Fruit fly (Drosophila melanogaster) whole organism, embryonic: Measurements from ENCODE around the gene CG33181.

Source experiments
- CG11695 ChIP-seq: fragments of 200-800 bp; sonication (Bioruptor generic); IDR thresholded peaks from 3 replicates; pipeline ENCODE4 v1.3.6; 2022; ENCODE audit warnings: missing biosample characterization, missing genetic modification characterization
- CG12219 ChIP-seq: fragments of 200-800 bp; sonication (Bioruptor generic); optimal IDR thresholded peaks from 3 replicates; lab custom pipeline; 2018; ENCODE audit warnings: missing biosample characterization, mild to moderate bottlenecking, missing genetic modification characterization
- CG13424 ChIP-seq: fragments of 200-800 bp; sonication (Bioruptor generic); optimal IDR thresholded peaks from 2 replicates; lab custom pipeline; 2019; ENCODE audit warnings: missing biosample characterization, mild to moderate bottlenecking, missing genetic modification characterization, moderate library complexity
- CG13894 ChIP-seq: fragments of 200-800 bp; sonication (Bioruptor generic); optimal IDR thresholded peaks from 3 replicates; lab custom pipeline; 2018; ENCODE audit warnings: missing biosample characterization, mild to moderate bottlenecking, missing genetic modification characterization, moderate library complexity
- CG15514 ChIP-seq: fragments of 200-800 bp; sonication (Bioruptor generic); optimal IDR thresholded peaks from 3 replicates; lab custom pipeline; 2017; ENCODE audit warnings: missing biosample characterization, missing genetic modification characterization, mild to moderate bottlenecking, moderate library complexity, missing genetic modification reagents
- CG18262 ChIP-seq: fragments of 200-800 bp; optimal IDR thresholded peaks from 3 replicates; lab custom pipeline; 2019; ENCODE audit warnings: missing biosample characterization, mild to moderate bottlenecking, missing genetic modification characterization, moderate library complexity
- CG18599 ChIP-seq: fragments of 200-800 bp; sonication (Bioruptor generic); optimal IDR thresholded peaks from 3 replicates; lab custom pipeline; 2017; ENCODE audit warnings: missing biosample characterization, missing genetic modification characterization, mild to moderate bottlenecking, moderate library complexity, missing genetic modification reagents
- CG30403 ChIP-seq: fragments of 200-800 bp; sonication (Bioruptor generic); optimal IDR thresholded peaks from 3 replicates; lab custom pipeline; 2016; ENCODE audit warnings: missing biosample characterization, missing genetic modification characterization
- CG6654 ChIP-seq: fragments of 200-800 bp; sonication (Bioruptor generic); optimal IDR thresholded peaks from 2 replicates; lab custom pipeline; 2017; ENCODE audit warnings: missing biosample characterization, mild to moderate bottlenecking, missing genetic modification characterization
- CG9727 ChIP-seq: fragments of 200-800 bp; sonication (Bioruptor generic); optimal IDR thresholded peaks from 3 replicates; lab custom pipeline; 2017; ENCODE audit warnings: missing biosample characterization, mild to moderate bottlenecking, missing genetic modification characterization
- CG9932 ChIP-seq: fragments of 200-800 bp; sonication (Bioruptor generic); IDR thresholded peaks from 2 replicates; pipeline ENCODE4 v1.3.6; 2022; ENCODE audit warnings: missing biosample characterization, missing genetic modification characterization
- Dad ChIP-seq: fragments of 200-800 bp; sonication (Bioruptor generic); optimal IDR thresholded peaks from 3 replicates; lab custom pipeline; 2016; ENCODE audit warnings: missing biosample characterization, missing genetic modification characterization
- Dll ChIP-seq: fragments of 200-800 bp; sonication (Bioruptor generic); IDR thresholded peaks from 4 replicates; pipeline ENCODE4 v1.3.6; 2022; ENCODE audit warnings: missing biosample characterization, missing genetic modification characterization; ENCODE audit not compliant: partially characterized antibody
- Eip74EF ChIP-seq, 2 experiments: fragments of 200-800 bp in 1 of 2; fragments of >200 bp in 1 of 2; sonication (Bioruptor generic) in 1 of 2; optimal IDR thresholded peaks; 2 replicates each; lab custom pipeline; 2017 to 2019; ENCODE audit warnings: missing biosample characterization in 2 of 2, missing genetic modification characterization in 2 of 2, mild to moderate bottlenecking in 1 of 2, moderate library complexity in 1 of 2
- Hand ChIP-seq: fragments of 200-800 bp; sonication (Bioruptor generic); optimal IDR thresholded peaks from 2 replicates; lab custom pipeline; 2017; ENCODE audit warnings: mild to moderate bottlenecking, missing biosample characterization, missing genetic modification reagents, missing genetic modification characterization
- Hey ChIP-seq: fragments of 200-800 bp; sonication (Bioruptor generic); optimal IDR thresholded peaks from 3 replicates; lab custom pipeline; 2018; ENCODE audit warnings: missing biosample characterization, mild to moderate bottlenecking, missing genetic modification characterization
- Oaz ChIP-seq: fragments of 200-800 bp; sonication (Bioruptor generic); IDR thresholded peaks from 2 replicates; pipeline ENCODE4 v1.3.6; 2022; ENCODE audit warnings: missing biosample characterization, missing genetic modification characterization
- Scr ChIP-seq: fragments of 200-800 bp; sonication (Bioruptor generic); IDR thresholded peaks from 2 replicates; pipeline ENCODE4 v1.3.6; 2022; ENCODE audit warnings: missing biosample characterization, missing genetic modification characterization; ENCODE audit not compliant: partially characterized antibody
- Stat92E ChIP-seq, 3 experiments: fragments of >200 bp in 2 of 3; fragments of 200-800 bp in 1 of 3; sonication (Bioruptor generic) in 1 of 3; optimal IDR thresholded peaks; 2 replicates each; lab custom pipeline; 2017 to 2019; ENCODE audit warnings: missing biosample characterization in 3 of 3, missing genetic modification characterization in 3 of 3, mild to moderate bottlenecking in 1 of 3, moderate library complexity in 1 of 3
- Xrp1 ChIP-seq: fragments of 200-800 bp; sonication (Bioruptor generic); IDR thresholded peaks from 2 replicates; pipeline ENCODE4 v1.3.6; 2022; ENCODE audit warnings: missing biosample characterization, missing genetic modification characterization
- ab ChIP-seq: fragments of 200-800 bp; sonication (Bioruptor generic); optimal IDR thresholded peaks from 2 replicates; lab custom pipeline; 2016; ENCODE audit warnings: missing biosample characterization, missing genetic modification characterization
- abd-A ChIP-seq: fragments of 200-800 bp; sonication (Bioruptor generic); optimal IDR thresholded peaks from 3 replicates; lab custom pipeline; 2019; ENCODE audit warnings: missing biosample characterization, mild to moderate bottlenecking, missing genetic modification characterization, moderate library complexity
- ac ChIP-seq: fragments of 200-800 bp; sonication (Bioruptor generic); optimal IDR thresholded peaks from 3 replicates; lab custom pipeline; 2017; ENCODE audit warnings: missing biosample characterization, mild to moderate bottlenecking, missing genetic modification characterization
- az2 ChIP-seq: fragments of 200-800 bp; sonication (Bioruptor generic); optimal IDR thresholded peaks from 3 replicates; lab custom pipeline; 2016; ENCODE audit warnings: missing biosample characterization, missing genetic modification characterization
- br ChIP-seq: fragments of >200 bp; optimal IDR thresholded peaks from 2 replicates; lab custom pipeline; 2017
- chif ChIP-seq, 2 experiments: fragments of 200-800 bp; sonication (Bioruptor generic); optimal IDR thresholded peaks; 3 replicates each; lab custom pipeline; 2016; ENCODE audit warnings: missing biosample characterization in 2 of 2, missing genetic modification characterization in 2 of 2
- ci ChIP-seq: fragments of 200-800 bp; sonication (Bioruptor generic); IDR thresholded peaks from 3 replicates; pipeline ENCODE4 v1.3.6; 2022; ENCODE audit warnings: missing biosample characterization, missing genetic modification characterization
- dmrt99B ChIP-seq: fragments of 200-800 bp; sonication (Bioruptor generic); optimal IDR thresholded peaks from 2 replicates; lab custom pipeline; 2018; ENCODE audit warnings: missing biosample characterization, mild to moderate bottlenecking, missing genetic modification characterization, moderate library complexity
- emc ChIP-seq: fragments of 200-800 bp; sonication (Bioruptor generic); optimal IDR thresholded peaks from 2 replicates; lab custom pipeline; 2016; ENCODE audit warnings: missing biosample characterization, missing genetic modification characterization
- eve ChIP-seq, 2 experiments: fragments of >200 bp; optimal IDR thresholded peaks; 2 replicates each; lab custom pipeline; 2017; ENCODE audit warnings: missing biosample characterization in 2 of 2, missing genetic modification characterization in 2 of 2
- fd96Cb ChIP-seq: fragments of 200-800 bp; sonication (Bioruptor generic); optimal IDR thresholded peaks from 2 replicates; lab custom pipeline; 2018; ENCODE audit warnings: missing biosample characterization, mild to moderate bottlenecking, missing genetic modification characterization, moderate library complexity
- gem ChIP-seq: fragments of 200-800 bp; sonication (Bioruptor generic); optimal IDR thresholded peaks from 2 replicates; lab custom pipeline; 2019; ENCODE audit warnings: missing biosample characterization, mild to moderate bottlenecking, missing genetic modification characterization, moderate library complexity
- gsb-n ChIP-seq: fragments of 200-800 bp; sonication (Bioruptor generic); optimal IDR thresholded peaks from 3 replicates; lab custom pipeline; 2018; ENCODE audit warnings: missing biosample characterization, mild to moderate bottlenecking, missing genetic modification characterization
- kni ChIP-seq: fragments of 200-800 bp; sonication (Bioruptor generic); optimal IDR thresholded peaks from 3 replicates; lab custom pipeline; 2017; ENCODE audit warnings: mild to moderate bottlenecking, missing biosample characterization, missing genetic modification reagents, missing genetic modification characterization
- lab ChIP-seq: fragments of 200-800 bp; sonication (Bioruptor generic); optimal IDR thresholded peaks from 3 replicates; lab custom pipeline; 2017; ENCODE audit warnings: missing biosample characterization, missing genetic modification characterization, mild to moderate bottlenecking, moderate library complexity, missing genetic modification reagents
- lbe ChIP-seq: fragments of 200-800 bp; sonication (Bioruptor generic); optimal IDR thresholded peaks from 2 replicates; lab custom pipeline; 2016; ENCODE audit warnings: missing biosample characterization, mild to moderate bottlenecking, missing genetic modification characterization
- lov ChIP-seq, 2 experiments: fragments of 200-800 bp in 1 of 2; fragments of >200 bp in 1 of 2; sonication (Bioruptor generic) in 1 of 2; IDR thresholded peaks in 1 of 2; optimal IDR thresholded peaks in 1 of 2; 2 replicates in 1 of 2; 3 replicates in 1 of 2; pipeline versions ENCODE4 v1.3.6 to Lab custom; 2017 to 2022; ENCODE audit warnings: missing biosample characterization in 1 of 2, missing genetic modification characterization in 1 of 2
- otp ChIP-seq: fragments of 200-800 bp; sonication (Bioruptor generic); IDR thresholded peaks from 3 replicates; pipeline ENCODE4, ENCODE4 v1.3.6; 2022; ENCODE audit warnings: missing biosample characterization, missing genetic modification characterization
- pb ChIP-seq: fragments of 200-800 bp; sonication (Bioruptor generic); optimal IDR thresholded peaks from 3 replicates; lab custom pipeline; 2016; ENCODE audit warnings: missing biosample characterization, missing genetic modification characterization
- pita ChIP-seq: fragments of 200-800 bp; sonication (Bioruptor generic); optimal IDR thresholded peaks from 2 replicates; lab custom pipeline; 2017; ENCODE audit warnings: missing biosample characterization, mild to moderate bottlenecking, missing genetic modification characterization
- psq ChIP-seq: fragments of 200-800 bp; sonication (Bioruptor generic); optimal IDR thresholded peaks from 2 replicates; lab custom pipeline; 2017; ENCODE audit warnings: missing biosample characterization, missing genetic modification characterization
- repo ChIP-seq: fragments of 200-800 bp; sonication (Bioruptor generic); optimal IDR thresholded peaks from 2 replicates; lab custom pipeline; 2016; ENCODE audit warnings: missing biosample characterization, missing genetic modification characterization
- row ChIP-seq: fragments of 200-800 bp; sonication (Bioruptor generic); IDR thresholded peaks from 3 replicates; pipeline ENCODE4 v1.3.6; 2022; ENCODE audit warnings: missing biosample characterization, missing genetic modification characterization
- shn ChIP-seq: fragments of 200-800 bp; sonication (Bioruptor generic); optimal IDR thresholded peaks from 3 replicates; lab custom pipeline; 2016; ENCODE audit warnings: missing biosample characterization, missing genetic modification characterization
- sna ChIP-seq: fragments of 200-800 bp; sonication (Bioruptor generic); IDR thresholded peaks from 2 replicates; pipeline ENCODE4 v1.3.6; 2022; ENCODE audit warnings: missing biosample characterization, missing genetic modification characterization; ENCODE audit not compliant: partially characterized antibody
- toy ChIP-seq: fragments of 200-800 bp; sonication (Bioruptor generic); IDR thresholded peaks from 2 replicates; pipeline ENCODE4 v1.3.6; 2022; ENCODE audit warnings: missing biosample characterization, missing genetic modification characterization
- ttk ChIP-seq: fragments of 200-800 bp; sonication (Bioruptor generic); IDR thresholded peaks from 2 replicates; pipeline ENCODE4 v2.1.2; 2022; ENCODE audit warnings: missing biosample characterization, missing genetic modification characterization
- tx ChIP-seq: fragments of 200-800 bp; sonication (Bioruptor generic); optimal IDR thresholded peaks from 2 replicates; lab custom pipeline; 2016; ENCODE audit warnings: missing biosample characterization, missing genetic modification characterization
- zen2 ChIP-seq: fragments of 200-800 bp; sonication (Bioruptor generic); IDR thresholded peaks from 3 replicates; pipeline ENCODE4 v1.3.6; 2022; ENCODE audit warnings: missing biosample characterization, missing genetic modification characterization; ENCODE audit not compliant: partially characterized antibody

Gene CG33181

DNA sequence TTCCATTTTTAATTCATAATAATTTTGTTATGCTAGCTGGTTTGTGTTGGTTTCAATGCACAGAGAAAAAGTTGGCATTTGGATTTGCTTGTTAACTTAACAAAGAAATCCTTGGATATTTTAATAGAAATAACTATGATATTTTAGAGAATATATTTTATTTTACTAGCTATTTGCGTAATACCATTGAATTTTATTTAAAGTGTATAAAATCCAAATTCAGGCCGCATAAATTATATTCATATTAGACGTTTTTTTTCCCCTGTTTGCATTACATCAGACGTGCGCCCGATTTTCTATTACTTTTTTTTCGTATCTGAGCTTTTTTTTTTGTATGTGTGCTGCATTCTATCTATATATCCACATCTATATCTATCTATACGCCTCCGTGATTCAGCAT lies 45.6 kb downstream of the CG33181 start (continued):
- TF ChIP-seq lov (optimal IDR thresholded peaks at IDR 0.05; lab: Kevin White, UChicago) = no peak
- no peak for TF ChIP-seq lov (GFP tag; IDR thresholded peaks at IDR 0.05; lab: Robert Waterston, UW)
- no peak for TF ChIP-seq kni (GFP tag; lab: Kevin White, UChicago)
- TF ChIP-seq CG18262 (tag; lab: Kevin White, UChicago) = peak; percentile 26
- no peak for TF ChIP-seq ab (GFP tag; lab: Kevin White, UChicago)
- no peak for TF ChIP-seq otp (GFP tag; lab: Robert Waterston, UW)
- no peak for TF ChIP-seq chif (GFP tag; optimal IDR thresholded peaks at IDR 0.05; lab: Kevin White, UChicago)
- TF ChIP-seq CG9932 (GFP tag; lab: Robert Waterston, UW) = no peak
- TF ChIP-seq CG12219 (GFP tag; lab: Kevin White, UChicago) = no peak
- no peak for TF ChIP-seq ttk (GFP tag; lab: Robert Waterston, UW)
- peak; percentile 39; the same call in 2 of the 3 replicates for TF ChIP-seq row
- no peak for TF ChIP-seq Stat92E (GFP tag; optimal IDR thresholded peaks at IDR 0.05; lab: Kevin White, UChicago)
- no peak for TF ChIP-seq psq
- TF ChIP-seq Xrp1 (GFP tag; lab: Robert Waterston, UW) = peak; percentile 32; the same call in 1 of the 2 replicates
- no peak for TF ChIP-seq abd-A (tag; lab: Kevin White, UChicago)
- peak; percentile 64 for TF ChIP-seq gem (tag; lab: Kevin White, UChicago)
- TF ChIP-seq az2 = no peak
- TF ChIP-seq Hey (tag; lab: Kevin White, UChicago) = no peak

DNA sequence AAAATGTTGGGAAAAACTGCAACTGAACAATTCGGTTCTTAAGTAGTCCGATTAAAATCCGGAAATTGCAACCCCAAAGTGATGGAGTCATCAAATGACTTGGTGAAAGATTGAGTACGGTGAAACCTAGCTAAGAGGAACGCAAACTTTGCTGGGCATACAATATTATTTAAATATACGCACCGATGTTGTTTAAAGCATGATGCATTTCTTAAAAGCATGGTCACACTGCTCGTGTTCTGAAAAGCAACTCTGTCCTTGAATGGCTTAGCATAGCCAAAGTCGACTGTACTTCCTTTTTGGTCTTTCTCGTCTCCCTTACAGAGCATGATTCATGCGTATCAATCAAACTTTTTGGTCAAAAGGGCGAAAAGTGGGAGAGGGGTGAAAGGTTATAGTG lies 47.5 kb downstream of the CG33181 start:
- TF ChIP-seq tx (GFP tag; lab: Kevin White, UChicago) (no peak), CG13424 (peak; percentile 22), ac (no peak), emc (GFP tag; lab: Kevin White, UChicago) (no peak), sna (GFP tag; lab: Robert Waterston, UW) (no peak), zen2 (GFP tag; lab: Robert Waterston, UW) (no peak), CG18599 (GFP tag; lab: Kevin White, UChicago) (peak; percentile 63), CG9727 (GFP tag; lab: Kevin White, UChicago) (no peak), Hand (GFP tag; lab: Kevin White, UChicago) (no peak), lbe (GFP tag; lab: Kevin White, UChicago) (no peak), pita (GFP tag; lab: Kevin White, UChicago) (no peak), Dad (GFP tag; lab: Kevin White, UChicago) (no peak), CG30403 (GFP tag; lab: Kevin White, UChicago) (peak; percentile 4), Dll (GFP tag; lab: Robert Waterston, UW) (no peak), CG15514 (GFP tag; lab: Kevin White, UChicago) (peak; percentile 0), repo (GFP tag; lab: Kevin White, UChicago) (no peak), CG18262 (tag; lab: Kevin White, UChicago) (no peak), CG11695 (GFP tag; lab: Robert Waterston, UW) (0 out of 3 replicates have a peak, but pooled peaks have one; percentile 38), pb (no peak), CG13894 (tag; lab: Kevin White, UChicago) (no peak), fd96Cb (no peak), lab (GFP tag; lab: Kevin White, UChicago) (peak; percentile 56), br (lab: Kevin White, UChicago) (no peak), Eip74EF (GFP tag; optimal IDR thresholded peaks at IDR 0.05; lab: Kevin White, UChicago) (no peak), CG6654 (no peak), Scr (GFP tag; lab: Robert Waterston, UW) (no peak), eve (GFP tag; optimal IDR thresholded peaks at IDR 0.05; lab: Kevin White, UChicago) (peak in 1 of 2 experiments; percentile 6), Oaz (GFP tag; lab: Robert Waterston, UW) (no peak), gsb-n (tag; lab: Kevin White, UChicago) (no peak), dmrt99B (tag; lab: Kevin White, UChicago) (peak; percentile 61), lov (optimal IDR thresholded peaks at IDR 0.05; lab: Kevin White, UChicago) (no peak), lov (GFP tag; IDR thresholded peaks at IDR 0.05; lab: Robert Waterston, UW) (no peak), ci (GFP tag; lab: Robert Waterston, UW) (peak; percentile 67; the same call in 1 of the 3 replicates), toy (GFP tag; lab: Robert Waterston, UW) (no peak), shn (GFP tag; lab: Kevin White, UChicago) (no peak)
